Worm (Caenorhabditis elegans): ENCODE results near the gene str-144.

str-144 gene

DNA sequence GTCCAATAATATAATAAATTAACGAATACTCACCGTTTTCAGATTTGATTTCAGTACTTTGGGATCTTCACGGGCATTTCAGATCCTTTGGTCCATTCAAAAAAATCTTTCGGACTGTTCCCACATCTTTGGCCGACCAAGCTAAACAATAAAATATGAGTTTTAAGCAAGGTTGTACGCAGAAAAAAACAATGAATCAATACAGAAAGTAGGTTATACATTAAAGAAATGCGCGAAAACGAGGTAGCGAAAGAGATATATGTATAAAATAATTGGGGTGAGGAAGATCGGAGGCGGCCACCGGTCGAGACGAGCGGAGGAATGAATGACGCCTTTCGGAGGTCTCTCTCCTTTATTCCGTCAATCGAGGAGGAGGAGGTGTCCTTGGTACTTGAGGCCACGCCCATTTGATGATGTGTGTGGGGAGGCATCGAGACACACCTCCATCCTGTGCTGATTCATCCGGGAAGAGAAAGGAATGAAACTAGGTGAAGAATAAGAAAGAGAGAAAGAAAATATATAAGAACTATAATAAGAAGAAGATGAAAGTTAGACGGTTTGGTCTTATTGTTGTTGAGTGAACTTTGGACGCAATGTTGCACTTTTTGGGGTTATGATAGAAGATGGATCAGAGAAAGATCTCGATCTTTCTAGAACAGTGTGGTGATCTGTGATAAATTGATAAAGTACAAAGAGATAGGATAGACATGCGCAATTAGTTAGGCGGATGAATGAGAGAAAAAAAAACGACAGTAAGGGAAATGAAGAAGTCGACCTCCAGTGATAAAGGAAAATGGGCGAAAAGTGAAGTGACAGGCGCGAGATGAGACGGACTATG lies 31.5 kb downstream of the str-144 start:
- TF ChIP-seq ama-1 (optimal IDR thresholded peaks at IDR 0.05) (peak; percentile 82), ceh-36 (tag; optimal IDR thresholded peaks at IDR 0.05) (peak; percentile 2), hmg-4 (GFP tag; optimal IDR thresholded peaks at IDR 0.05) (peak; percentile 3), tbx-11 (GFP tag; IDR thresholded peaks at IDR 0.05) (no peak)

DNA sequence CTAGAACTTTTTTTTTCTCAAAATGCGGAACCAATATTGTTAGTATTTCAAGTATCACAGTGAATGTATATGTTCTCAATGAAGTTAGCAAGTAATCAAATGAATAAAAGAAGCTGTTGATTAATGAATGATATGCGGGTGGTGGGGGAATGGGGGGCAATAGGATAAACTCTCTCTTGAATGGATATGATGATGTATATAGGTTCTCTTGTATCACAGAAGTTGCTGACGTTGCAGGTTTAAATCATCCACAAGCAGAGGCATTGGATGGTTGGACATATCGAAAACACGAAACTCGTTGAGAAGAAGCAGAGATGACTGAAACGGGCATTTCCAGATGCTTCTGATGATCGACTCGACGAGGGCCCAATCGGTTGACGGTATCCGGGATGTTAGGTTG lies 32.3 kb downstream of the str-144 start:
- 0 out of 2 replicates have a peak, but pooled peaks have one; percentile 28 for TF ChIP-seq sea-1 (GFP tag; conservative IDR thresholded peaks at IDR 0.05)
- no peak for TF ChIP-seq B0310.2 (tag; optimal IDR thresholded peaks at IDR 0.05)
- peak; percentile 57 for TF ChIP-seq ama-1 (optimal IDR thresholded peaks at IDR 0.05)
- no peak for TF ChIP-seq scrt-1 (GFP tag; IDR thresholded peaks at IDR 0.05)

DNA sequence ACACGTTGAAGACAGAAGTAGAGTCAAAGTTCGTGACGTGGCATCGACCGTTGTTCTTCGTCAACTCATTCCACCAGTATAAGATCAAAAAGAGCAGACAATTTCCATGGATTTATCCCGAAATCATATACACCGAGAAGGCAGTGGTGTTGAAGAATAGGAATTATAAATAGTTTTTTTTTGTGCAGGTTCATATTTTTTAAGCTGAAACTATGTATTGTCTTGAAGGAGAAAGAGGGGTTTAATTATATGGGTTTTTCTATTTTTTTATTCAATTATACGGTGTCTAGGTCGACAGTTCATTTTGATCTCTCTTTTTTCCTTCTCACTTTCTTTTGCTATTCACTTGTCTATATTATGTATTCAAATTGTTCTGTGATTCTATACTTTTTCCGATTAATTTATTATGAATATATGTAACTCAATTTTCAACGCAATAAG lies 32.8 kb downstream of the str-144 start:
- TF ChIP-seq ets-7 (tag; optimal IDR thresholded peaks at IDR 0.05) (no peak), tra-4 (tag; optimal IDR thresholded peaks at IDR 0.05) (no peak), ama-1 (optimal IDR thresholded peaks at IDR 0.05) (peak; percentile 62), flt-1 (GFP tag; IDR thresholded peaks at IDR 0.05) (peak; percentile 13; the same call in 1 of the 2 replicates), B0310.2 (tag; optimal IDR thresholded peaks at IDR 0.05) (peak; percentile 41), hnd-1 (tag; optimal IDR thresholded peaks at IDR 0.05) (no peak), sea-1 (GFP tag; conservative IDR thresholded peaks at IDR 0.05) (no peak)

- TF ChIP-seq pes-1 (GFP tag; IDR thresholded peaks at IDR 0.05) (no peak), flt-1 (GFP tag; IDR thresholded peaks at IDR 0.05) (no peak), ama-1 (optimal IDR thresholded peaks at IDR 0.05) (no peak), ceh-13 (GFP tag; optimal IDR thresholded peaks at IDR 0.05) (no peak), tbx-37 (GFP tag; conservative IDR thresholded peaks at IDR 0.05) (no peak), scrt-1 (GFP tag; IDR thresholded peaks at IDR 0.05) (no peak), sea-1 (GFP tag; conservative IDR thresholded peaks at IDR 0.05) (no peak), F13C5.2 (tag; optimal IDR thresholded peaks at IDR 0.05) (no peak)
These were observed 36.0 kb downstream of the str-144 start, which contains the start of gene ZC513.14 for ce11 chrV:8035947-8036346. Gene ZC513.14, minus strand, starts transcription at chrV:8036047.

- TF ChIP-seq ceh-36 (tag; optimal IDR thresholded peaks at IDR 0.05) (no peak), ets-7 (tag; optimal IDR thresholded peaks at IDR 0.05) (no peak), B0310.2 (tag; optimal IDR thresholded peaks at IDR 0.05) (no peak), ama-1 (optimal IDR thresholded peaks at IDR 0.05) (no peak), flt-1 (GFP tag; IDR thresholded peaks at IDR 0.05) (no peak), ceh-13 (GFP tag; optimal IDR thresholded peaks at IDR 0.05) (no peak), sea-1 (GFP tag; conservative IDR thresholded peaks at IDR 0.05) (no peak), aly-1 (tag; optimal IDR thresholded peaks at IDR 0.05) (no peak), hmg-4 (GFP tag; optimal IDR thresholded peaks at IDR 0.05) (no peak), pes-1 (GFP tag; IDR thresholded peaks at IDR 0.05) (no peak), tbx-11 (GFP tag; IDR thresholded peaks at IDR 0.05) (no peak), F13C5.2 (tag; optimal IDR thresholded peaks at IDR 0.05) (no peak), scrt-1 (GFP tag; IDR thresholded peaks at IDR 0.05) (no peak), tra-4 (tag; optimal IDR thresholded peaks at IDR 0.05) (no peak), hnd-1 (tag; optimal IDR thresholded peaks at IDR 0.05) (no peak), tbx-37 (GFP tag; conservative IDR thresholded peaks at IDR 0.05) (no peak), hmbx-1 (tag; optimal IDR thresholded peaks at IDR 0.05) (no peak)
These were observed 37.1 kb downstream of the str-144 start, which contains the start of gene algn-12 for ce11 chrV:8034811-8035210. Gene algn-12, plus strand, starts transcription at chrV:8035111.

DNA sequence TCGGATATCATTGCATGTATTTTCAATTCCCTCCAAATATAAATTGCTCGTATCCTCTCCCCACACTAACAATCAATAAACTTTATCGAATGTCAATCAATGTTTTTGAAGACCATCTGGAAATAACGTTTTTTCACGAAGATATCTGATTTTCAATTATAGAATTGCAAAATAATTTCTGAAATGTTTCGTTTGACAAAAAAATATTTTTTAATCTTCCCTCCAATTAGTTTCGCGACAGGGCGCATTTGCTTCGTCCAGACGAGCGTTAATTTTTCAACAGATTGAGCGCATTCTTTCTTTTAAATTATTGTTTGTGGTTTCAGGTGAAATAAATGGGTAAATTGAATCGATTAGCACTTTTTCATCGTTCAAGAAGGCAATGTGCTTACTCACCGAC lies 40.8 kb downstream of the str-144 start, which contains the start of gene vars-1:
TSS of gene vars-1 (plus strand) at position 291 of the 400 bp plus-strand sequence.
- TF ChIP-seq hnd-1 (tag; optimal IDR thresholded peaks at IDR 0.05), result no peak
- no peak for TF ChIP-seq ceh-13 (GFP tag; optimal IDR thresholded peaks at IDR 0.05)
- no peak for TF ChIP-seq tbx-37 (GFP tag; conservative IDR thresholded peaks at IDR 0.05)
- TF ChIP-seq F13C5.2 (tag; optimal IDR thresholded peaks at IDR 0.05), result no peak
- TF ChIP-seq ets-7 (tag; optimal IDR thresholded peaks at IDR 0.05), result no peak
- TF ChIP-seq sea-1 (GFP tag; conservative IDR thresholded peaks at IDR 0.05), result no peak
- TF ChIP-seq aly-1 (tag; optimal IDR thresholded peaks at IDR 0.05), result no peak
- TF ChIP-seq tbx-11 (GFP tag; IDR thresholded peaks at IDR 0.05), result no peak
- TF ChIP-seq tra-4 (tag; optimal IDR thresholded peaks at IDR 0.05), result no peak
- TF ChIP-seq hmg-4 (GFP tag; optimal IDR thresholded peaks at IDR 0.05), result no peak
- TF ChIP-seq scrt-1 (GFP tag; IDR thresholded peaks at IDR 0.05), result no peak
- no peak for TF ChIP-seq ceh-36 (tag; optimal IDR thresholded peaks at IDR 0.05)
- no peak for TF ChIP-seq hmbx-1 (tag; optimal IDR thresholded peaks at IDR 0.05)

ce11 chrV:8028825-8029489 lies 43.0 kb downstream of the str-144 start, which contains the start of gene oma-2:
Gene oma-2, plus strand, starts transcription at chrV:8029439.
- TF ChIP-seq F13C5.2 (tag; optimal IDR thresholded peaks at IDR 0.05), result no peak
- TF ChIP-seq ets-7 (tag; optimal IDR thresholded peaks at IDR 0.05), result no peak
- no peak for TF ChIP-seq flt-1 (GFP tag; IDR thresholded peaks at IDR 0.05)
- TF ChIP-seq ceh-13 (GFP tag; optimal IDR thresholded peaks at IDR 0.05), result no peak
- no peak for TF ChIP-seq B0310.2 (tag; optimal IDR thresholded peaks at IDR 0.05)
- no peak for TF ChIP-seq ceh-36 (tag; optimal IDR thresholded peaks at IDR 0.05)
- no peak for TF ChIP-seq pes-1 (GFP tag; IDR thresholded peaks at IDR 0.05)
- no peak for TF ChIP-seq tbx-11 (GFP tag; IDR thresholded peaks at IDR 0.05)
- TF ChIP-seq sea-1 (GFP tag; conservative IDR thresholded peaks at IDR 0.05), result no peak
- TF ChIP-seq ama-1 (optimal IDR thresholded peaks at IDR 0.05), result no peak
- no peak for TF ChIP-seq hnd-1 (tag; optimal IDR thresholded peaks at IDR 0.05)
- TF ChIP-seq hmg-4 (GFP tag; optimal IDR thresholded peaks at IDR 0.05), result no peak

Measured in whole organism, early embryonic.